Worm (Caenorhabditis elegans): ENCODE results near the gene osm-5.

osm-5 gene

DNA sequence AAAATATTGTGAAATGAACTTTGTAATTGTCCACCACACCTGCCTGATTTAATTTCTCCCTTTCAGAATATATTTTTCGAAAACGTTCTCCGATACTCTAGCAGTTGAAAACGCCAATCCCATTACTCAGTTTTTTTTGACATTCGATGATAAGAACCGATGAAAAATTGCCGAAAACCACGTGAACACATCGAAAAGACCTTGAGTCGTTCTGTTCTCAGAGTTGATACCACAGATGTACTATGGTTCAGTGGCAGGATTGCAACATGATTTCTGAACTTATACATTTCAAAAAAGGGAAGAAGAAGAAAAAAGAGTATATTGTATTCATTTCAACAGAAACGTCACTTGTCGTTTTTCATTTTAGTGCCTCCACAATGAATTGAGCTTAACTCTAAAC lies 35.9 kb downstream of the osm-5 start:
- TF ChIP-seq K11D2.4 (GFP tag; IDR thresholded peaks at IDR 0.05) (no peak), mcd-1 (GFP tag; IDR thresholded peaks at IDR 0.05) (no peak), F57A8.1 (GFP tag; optimal IDR thresholded peaks at IDR 0.05) (no peak), zim-3 (tag; optimal IDR thresholded peaks at IDR 0.05) (no peak), madf-3 (GFP tag; IDR thresholded peaks at IDR 0.05) (no peak), ccch-3 (GFP tag; optimal IDR thresholded peaks at IDR 0.05) (no peak), attf-5 (GFP tag; optimal IDR thresholded peaks at IDR 0.05) (no peak), efl-1 (GFP tag; optimal IDR thresholded peaks at IDR 0.05) (no peak), B0336.3 (GFP tag; IDR thresholded peaks at IDR 0.05) (no peak), unc-130 (GFP tag; optimal IDR thresholded peaks at IDR 0.05) (no peak), lin-40 (tag; optimal IDR thresholded peaks at IDR 0.05) (peak; percentile 16), nhr-80 (tag; optimal IDR thresholded peaks at IDR 0.05) (peak; percentile 77), rcor-1 (GFP tag; IDR thresholded peaks at IDR 0.05) (no peak), cebp-1 (GFP tag; IDR thresholded peaks at IDR 0.05) (no peak), cebp-1 (tag; optimal IDR thresholded peaks at IDR 0.05) (peak; percentile 30), T07F8.4 (tag; optimal IDR thresholded peaks at IDR 0.05) (no peak), mxl-1 (tag; optimal IDR thresholded peaks at IDR 0.05) (no peak), atf-7 (tag; optimal IDR thresholded peaks at IDR 0.05) (no peak), F22D6.2 (tag; optimal IDR thresholded peaks at IDR 0.05) (no peak), tbp1 (GFP tag; optimal IDR thresholded peaks at IDR 0.05) (no peak), snpc-3.4 (tag; optimal IDR thresholded peaks at IDR 0.05) (no peak), let-526 (GFP tag; IDR thresholded peaks at IDR 0.05) (no peak), egl-18 (GFP tag; IDR thresholded peaks at IDR 0.05) (no peak), B0019.2 (GFP tag; conservative IDR thresholded peaks at IDR 0.05) (no peak), rec-8 (tag; optimal IDR thresholded peaks at IDR 0.05) (no peak), hsf-1 (GFP tag; IDR thresholded peaks at IDR 0.05) (no peak), cebp-2 (GFP tag; IDR thresholded peaks at IDR 0.05) (no peak)

DNA sequence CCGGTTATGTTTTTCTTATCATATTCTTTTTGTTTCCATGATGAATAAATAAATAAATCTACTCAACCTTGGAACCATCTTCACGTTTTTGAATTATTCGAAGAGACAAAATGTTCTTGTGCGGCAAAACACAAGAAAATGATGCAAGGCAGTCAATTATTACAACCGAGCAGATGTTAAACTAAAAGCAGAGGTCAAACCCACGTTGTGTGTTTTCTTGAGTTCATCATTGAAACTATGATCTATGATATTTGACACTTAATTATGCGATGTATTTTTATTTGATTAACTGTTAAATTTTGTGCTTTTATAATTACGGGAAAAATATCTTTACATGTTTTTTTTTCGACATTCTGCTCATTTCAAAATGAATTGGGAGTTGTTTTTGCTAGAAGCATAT lies 37.4 kb downstream of the osm-5 start:
- no peak for TF ChIP-seq hmg-20 (GFP tag; IDR thresholded peaks at IDR 0.05)
- no peak for TF ChIP-seq somi-1 (GFP tag; optimal IDR thresholded peaks at IDR 0.05)
- no peak for TF ChIP-seq Y95B8A.8 (GFP tag; IDR thresholded peaks at IDR 0.05)
- TF ChIP-seq fkh-3 (tag; optimal IDR thresholded peaks at IDR 0.05), result no peak
- no peak for TF ChIP-seq D2030.7 (GFP tag; IDR thresholded peaks at IDR 0.05)
- TF ChIP-seq hrde-1 (tag; optimal IDR thresholded peaks at IDR 0.05; ENCODE audit: borderline replicate concordance), result no peak
- TF ChIP-seq ceh-79 (tag; optimal IDR thresholded peaks at IDR 0.05), result no peak
- TF ChIP-seq rcor-1 (GFP tag; IDR thresholded peaks at IDR 0.05), result no peak
- no peak for TF ChIP-seq ama-1 (optimal IDR thresholded peaks at IDR 0.05)
- no peak for TF ChIP-seq ama-1 (GFP tag; optimal IDR thresholded peaks at IDR 0.05)
- TF ChIP-seq ztf-22 (GFP tag; optimal IDR thresholded peaks at IDR 0.05), result no peak
- no peak for TF ChIP-seq mel-28 (tag; optimal IDR thresholded peaks at IDR 0.05; ENCODE audit: borderline replicate concordance)
- no peak for TF ChIP-seq F49E8.2 (tag; optimal IDR thresholded peaks at IDR 0.05; ENCODE audit: insufficient read depth)
- TF ChIP-seq ceh-58 (GFP tag; IDR thresholded peaks at IDR 0.05), result no peak
- no peak for TF ChIP-seq nhr-80 (tag; optimal IDR thresholded peaks at IDR 0.05)
- no peak for TF ChIP-seq mxl-1 (tag; optimal IDR thresholded peaks at IDR 0.05)
